Worm (Caenorhabditis elegans) whole organism, L1 larva: ENCODE results near the gene mlc-2.
A peak's percentile ranks its signal among the peaks of the same experiment; 100 is the strongest.

Experiments used
- C34B4.2 ChIP-seq: sonication (generic microtip); optimal IDR thresholded peaks from 2 replicates; lab custom pipeline; 2017; ENCODE audit warnings: mild to moderate bottlenecking, missing genetic modification characterization, missing compliant biosample characterization
- Y116A8C.19 ChIP-seq: sonication (generic microtip); optimal IDR thresholded peaks from 2 replicates; lab custom pipeline; 2016; ENCODE audit warnings: missing compliant biosample characterization, missing genetic modification characterization, borderline replicate concordance
- alr-1 ChIP-seq: fragments of 200-800 bp; sonication (Bioruptor generic); optimal IDR thresholded peaks from 2 replicates; lab custom pipeline; 2018; ENCODE audit warnings: borderline replicate concordance, mild to moderate bottlenecking, missing genetic modification characterization, missing compliant biosample characterization
- ama-1 ChIP-seq: fragments of 150-350 bp; optimal IDR thresholded peaks from 2 replicates; lab custom pipeline; 2014
- ceh-63 ChIP-seq: fragments of 200-800 bp; sonication (Bioruptor generic); optimal IDR thresholded peaks from 2 replicates; lab custom pipeline; 2018; ENCODE audit warnings: mild to moderate bottlenecking, missing genetic modification characterization, missing compliant biosample characterization
- ceh-8 ChIP-seq: fragments of 200-800 bp; sonication (Bioruptor generic); optimal IDR thresholded peaks from 2 replicates; lab custom pipeline; 2018; ENCODE audit warnings: mild to moderate bottlenecking, missing genetic modification characterization, moderate library complexity, missing compliant biosample characterization
- ceh-82 ChIP-seq, 3 experiments: fragments of 150-350 bp in 1 of 3; sonication (generic microtip) in 2 of 3; optimal IDR thresholded peaks; 2 replicates each; lab custom pipeline; 2014 to 2017; ENCODE audit warnings: missing biosample characterization in 3 of 3, missing genetic modification characterization in 3 of 3
- ceh-90 ChIP-seq: sonication (generic microtip); optimal IDR thresholded peaks from 2 replicates; lab custom pipeline; 2016; ENCODE audit warnings: missing genetic modification characterization, missing compliant biosample characterization
- ces-1 ChIP-seq: fragments of 150-350 bp; optimal IDR thresholded peaks from 2 replicates; lab custom pipeline; 2014; ENCODE audit warnings: missing biosample characterization, missing genetic modification reagents, missing genetic modification characterization
- dpl-1 ChIP-seq, 3 experiments: fragments of 150-350 bp in 2 of 3; sonication (generic microtip) in 1 of 3; optimal IDR thresholded peaks; 2 replicates each; lab custom pipeline; 2014 to 2017; ENCODE audit warnings: missing biosample characterization in 3 of 3, missing genetic modification characterization in 3 of 3, missing genetic modification reagents in 3 of 3
- efl-3 ChIP-seq: fragments of 200-800 bp; sonication (Bioruptor generic); optimal IDR thresholded peaks from 2 replicates; lab custom pipeline; 2018; ENCODE audit warnings: mild to moderate bottlenecking, missing genetic modification characterization, missing compliant biosample characterization
- egl-13 ChIP-seq: sonication (generic microtip); optimal IDR thresholded peaks from 2 replicates; lab custom pipeline; 2016; ENCODE audit warnings: missing genotype, missing genetic modification reagents, missing genetic modification characterization, missing compliant biosample characterization
- elt-2 ChIP-seq: sonication (generic microtip); optimal IDR thresholded peaks from 2 replicates; lab custom pipeline; 2016; ENCODE audit warnings: missing genetic modification characterization, mild to moderate bottlenecking, inconsistent platforms, missing compliant biosample characterization, missing genetic modification reagents
- elt-3 ChIP-seq, 6 experiments: fragments of 150-350 bp in 1 of 6; sonication (generic microtip); optimal IDR thresholded peaks; 2 replicates each; lab custom pipeline; 2017 to 2018; ENCODE audit warnings: missing biosample characterization in 6 of 6, missing genetic modification characterization in 6 of 6, inconsistent platforms in 1 of 6
- ets-5 ChIP-seq: fragments of 200-800 bp; sonication (Bioruptor generic); IDR thresholded peaks from 2 replicates; pipeline ENCODE4 v1.3.6; 2022; ENCODE audit warnings: missing genetic modification characterization, missing compliant biosample characterization
- hlh-4 ChIP-seq: sonication (generic microtip); optimal IDR thresholded peaks from 2 replicates; lab custom pipeline; 2016; ENCODE audit warnings: mild to moderate bottlenecking, missing genetic modification characterization, missing compliant biosample characterization
- hpl-2 ChIP-seq: fragments of 150-350 bp; optimal IDR thresholded peaks from 2 replicates; lab custom pipeline; 2014; ENCODE audit warnings: missing biosample characterization, missing genetic modification reagents, missing genetic modification characterization
- irx-1 ChIP-seq: sonication (generic microtip); optimal IDR thresholded peaks from 2 replicates; lab custom pipeline; 2016; ENCODE audit warnings: missing genetic modification characterization, missing compliant biosample characterization
- isw-1 ChIP-seq: fragments of 200-800 bp; sonication (Bioruptor generic); IDR thresholded peaks from 2 replicates; pipeline ENCODE4 v1.3.6; 2022; ENCODE audit warnings: missing genetic modification characterization, missing compliant biosample characterization
- jun-1 ChIP-seq: fragments of 150-350 bp; optimal IDR thresholded peaks from 2 replicates; lab custom pipeline; 2014; ENCODE audit warnings: missing biosample characterization, missing genetic modification reagents, missing genetic modification characterization
- lin-14 ChIP-seq: fragments of 200-800 bp; sonication (Bioruptor generic); optimal IDR thresholded peaks from 2 replicates; lab custom pipeline; 2018; ENCODE audit warnings: mild to moderate bottlenecking, missing genetic modification characterization, moderate library complexity, missing compliant biosample characterization
- lin-35 ChIP-seq, 2 experiments: fragments of 150-350 bp; optimal IDR thresholded peaks; 2 replicates each; lab custom pipeline; 2014; ENCODE audit warnings: missing biosample characterization in 2 of 2, missing genetic modification characterization in 2 of 2, missing genetic modification reagents in 2 of 2
- lin-39 ChIP-seq: fragments of 150-350 bp; optimal IDR thresholded peaks from 2 replicates; lab custom pipeline; 2014; ENCODE audit warnings: missing biosample characterization, missing genetic modification reagents, missing genetic modification characterization
- lir-3 ChIP-seq: sonication (generic microtip); optimal IDR thresholded peaks from 2 replicates; lab custom pipeline; 2016; ENCODE audit warnings: mild to moderate bottlenecking, missing genetic modification characterization, moderate library complexity, missing compliant biosample characterization; ENCODE audit not compliant: poor library complexity
- lsy-2 ChIP-seq, 2 experiments: fragments of 150-350 bp; optimal IDR thresholded peaks; 2 replicates each; lab custom pipeline; 2014; ENCODE audit warnings: missing biosample characterization in 2 of 2, missing genetic modification characterization in 2 of 2
- mab-9 ChIP-seq: fragments of 200-800 bp; sonication (Bioruptor generic); IDR thresholded peaks from 2 replicates; pipeline ENCODE4 v1.3.6; 2022; ENCODE audit warnings: missing genetic modification reagents, missing genetic modification characterization, missing compliant biosample characterization
- mdl-1 ChIP-seq, 2 experiments: fragments of 150-350 bp; optimal IDR thresholded peaks; 2 replicates each; lab custom pipeline; 2014 to 2017; ENCODE audit warnings: missing biosample characterization in 2 of 2, missing genetic modification characterization in 2 of 2, inconsistent platforms in 1 of 2
- mef-2 ChIP-seq: fragments of 150-350 bp; optimal IDR thresholded peaks from 2 replicates; lab custom pipeline; 2014; ENCODE audit warnings: missing biosample characterization, missing genetic modification characterization
- mep-1 ChIP-seq: fragments of 150-350 bp; optimal IDR thresholded peaks from 2 replicates; lab custom pipeline; 2014; ENCODE audit warnings: missing biosample characterization, missing genetic modification characterization
- nhr-20 ChIP-seq: sonication (generic microtip); optimal IDR thresholded peaks from 2 replicates; lab custom pipeline; 2016; ENCODE audit warnings: mild to moderate bottlenecking, missing genetic modification characterization, missing compliant biosample characterization
- nhr-237 ChIP-seq: fragments of 150-350 bp; optimal IDR thresholded peaks from 2 replicates; lab custom pipeline; 2014; ENCODE audit warnings: missing biosample characterization, missing genetic modification characterization
- nhr-28 ChIP-seq: fragments of 150-350 bp; optimal IDR thresholded peaks from 2 replicates; lab custom pipeline; 2014; ENCODE audit warnings: missing biosample characterization, missing genetic modification characterization
- nhr-47 ChIP-seq: sonication (generic microtip); optimal IDR thresholded peaks from 2 replicates; lab custom pipeline; 2016; ENCODE audit warnings: mild to moderate bottlenecking, missing genetic modification characterization, moderate library complexity, missing compliant biosample characterization
- nhr-71 ChIP-seq: sonication (generic microtip); optimal IDR thresholded peaks from 2 replicates; lab custom pipeline; 2016; ENCODE audit warnings: mild to moderate bottlenecking, missing genetic modification characterization, moderate library complexity, missing compliant biosample characterization
- nhr-76 ChIP-seq: sonication (generic microtip); optimal IDR thresholded peaks from 2 replicates; lab custom pipeline; 2017; ENCODE audit warnings: missing biosample characterization, missing genetic modification characterization
- nhr-77 ChIP-seq: fragments of 150-350 bp; optimal IDR thresholded peaks from 2 replicates; lab custom pipeline; 2014; ENCODE audit warnings: missing biosample characterization, missing genetic modification characterization
- nhr-85 ChIP-seq: sonication (generic microtip); peaks from one replicate; lab custom pipeline; 2016; ENCODE audit warnings: missing genetic modification characterization, inconsistent platforms, missing compliant biosample characterization
- nhr-90 ChIP-seq: sonication (generic microtip); optimal IDR thresholded peaks from 2 replicates; lab custom pipeline; 2016; ENCODE audit warnings: mild to moderate bottlenecking, missing genetic modification characterization, missing compliant biosample characterization; ENCODE audit not compliant: poor library complexity
- rnt-1 ChIP-seq: sonication (generic microtip); optimal IDR thresholded peaks from 2 replicates; lab custom pipeline; 2016; ENCODE audit warnings: mild to moderate bottlenecking, missing genetic modification characterization, moderate library complexity, missing compliant biosample characterization
- skn-1 ChIP-seq: fragments of 150-350 bp; optimal IDR thresholded peaks from 2 replicates; lab custom pipeline; 2014; ENCODE audit warnings: missing biosample characterization, missing genetic modification characterization
- snpc-4 ChIP-seq: fragments of 150-350 bp; optimal IDR thresholded peaks from 2 replicates; lab custom pipeline; 2014; ENCODE audit warnings: missing biosample characterization, missing genetic modification characterization
- snu-23 ChIP-seq: sonication (generic microtip); optimal IDR thresholded peaks from 2 replicates; lab custom pipeline; 2016; ENCODE audit warnings: missing genetic modification characterization, missing compliant biosample characterization
- swsn-7 ChIP-seq: sonication (generic microtip); optimal IDR thresholded peaks from 2 replicates; lab custom pipeline; 2016; ENCODE audit warnings: missing genetic modification characterization, missing compliant biosample characterization
- unc-30 ChIP-seq: sonication (generic microtip); optimal IDR thresholded peaks from 2 replicates; lab custom pipeline; 2017; ENCODE audit warnings: missing biosample characterization, missing genetic modification characterization
- unc-86 ChIP-seq: sonication (generic microtip); optimal IDR thresholded peaks from 2 replicates; lab custom pipeline; 2016; ENCODE audit warnings: missing genetic modification characterization, missing compliant biosample characterization
- xbp-1 ChIP-seq: sonication (generic microtip); optimal IDR thresholded peaks from 2 replicates; lab custom pipeline; 2016; ENCODE audit warnings: missing genetic modification characterization, missing compliant biosample characterization
- zip-4 ChIP-seq: fragments of 200-800 bp; sonication (Bioruptor generic); optimal IDR thresholded peaks from 2 replicates; lab custom pipeline; 2018; ENCODE audit warnings: mild to moderate bottlenecking, missing genetic modification characterization, moderate library complexity, missing compliant biosample characterization
- ztf-4 ChIP-seq: fragments of 150-350 bp; optimal IDR thresholded peaks from 2 replicates; lab custom pipeline; 2014; ENCODE audit warnings: missing biosample characterization, missing genetic modification characterization

mlc-2 gene

ce11 chrX:17423894-17424594 lies 32.3 kb downstream of the mlc-2 start (continued):
- TF ChIP-seq zip-4 (GFP tag; lab: Kevin White, UChicago) (no peak), elt-2 (tag; lab: Kevin White, UChicago) (no peak), ets-5 (GFP tag; lab: Robert Waterston, UW) (no peak), nhr-77 (tag; lab: Kevin White, UChicago) (no peak), lin-39 (tag; lab: Kevin White, UChicago) (no peak), irx-1 (tag; lab: Kevin White, UChicago) (peak; percentile 55), efl-3 (no peak), nhr-28 (no peak), isw-1 (GFP tag; lab: Robert Waterston, UW) (no peak), unc-86 (tag; lab: Kevin White, UChicago) (no peak), mef-2 (tag; lab: Kevin White, UChicago) (no peak), mab-9 (GFP tag; lab: Robert Waterston, UW) (no peak), ztf-4 (tag; lab: Kevin White, UChicago) (no peak), ceh-8 (GFP tag; lab: Kevin White, UChicago) (no peak), alr-1 (tag; lab: Kevin White, UChicago) (no peak), ama-1 (lab: Kevin White, UChicago) (no peak), lin-35 (GFP tag; optimal IDR thresholded peaks at IDR 0.05; lab: Kevin White, UChicago) (peak in 1 of 2 experiments; percentile 37), dpl-1 (GFP tag; optimal IDR thresholded peaks at IDR 0.05; lab: Kevin White, UChicago) (no peak), ceh-82 (tag; optimal IDR thresholded peaks at IDR 0.05; lab: Kevin White, UChicago) (no peak), mep-1 (no peak), snu-23 (GFP tag; lab: Kevin White, UChicago) (peak; percentile 13), C34B4.2 (no peak), nhr-47 (tag; lab: Kevin White, UChicago) (no peak), snpc-4 (tag; lab: Kevin White, UChicago) (no peak), jun-1 (tag; lab: Kevin White, UChicago) (no peak), unc-30 (no peak), lsy-2 (tag; optimal IDR thresholded peaks at IDR 0.05; lab: Kevin White, UChicago) (peak in 1 of 2 experiments; percentile 2), ceh-90 (tag; lab: Kevin White, UChicago) (no peak), ceh-63 (no peak), hpl-2 (no peak), nhr-85 (tag; lab: Kevin White, UChicago) (peak; percentile 92), Y116A8C.19 (tag; lab: Kevin White, UChicago) (no peak), skn-1 (tag; lab: Kevin White, UChicago) (no peak), mdl-1 (tag; optimal IDR thresholded peaks at IDR 0.05; lab: Kevin White, UChicago) (peak in 1 of 2 experiments; percentile 67), nhr-76 (tag; lab: Kevin White, UChicago) (no peak), lir-3 (tag; lab: Kevin White, UChicago) (peak; percentile 1), ces-1 (GFP tag; lab: Kevin White, UChicago) (no peak)

- TF ChIP-seq hlh-4 (no peak), ceh-63 (no peak), lin-14 (GFP tag; lab: Kevin White, UChicago) (peak; percentile 62), egl-13 (tag; lab: Kevin White, UChicago) (no peak), nhr-71 (peak; percentile 49), elt-3 (tag; optimal IDR thresholded peaks at IDR 0.05; lab: Kevin White, UChicago) (peak in 2 of 6 experiments; percentile 17 to 32), alr-1 (tag; lab: Kevin White, UChicago) (no peak), lin-35 (GFP tag; optimal IDR thresholded peaks at IDR 0.05; lab: Kevin White, UChicago) (peak in 1 of 2 experiments; percentile 9), lin-39 (tag; lab: Kevin White, UChicago) (no peak), snu-23 (GFP tag; lab: Kevin White, UChicago) (peak; percentile 40), mef-2 (tag; lab: Kevin White, UChicago) (no peak), swsn-7 (no peak), nhr-85 (tag; lab: Kevin White, UChicago) (peak; percentile 89), ztf-4 (tag; lab: Kevin White, UChicago) (no peak), nhr-20 (tag; lab: Kevin White, UChicago) (peak; percentile 42), rnt-1 (no peak), nhr-237 (no peak), lsy-2 (tag; optimal IDR thresholded peaks at IDR 0.05; lab: Kevin White, UChicago) (no peak), nhr-90 (tag; lab: Kevin White, UChicago) (no peak), xbp-1 (no peak)
Measured at ce11 chrX:17422593-17422992, 33.8 kb downstream of the mlc-2 start.
